Worm (Caenorhabditis elegans) whole organism, L2 larva: ENCODE data around the gene E01G4.3.

Experiments
- C34F6.9 ChIP-seq: fragments of 150-350 bp; optimal IDR thresholded peaks from 2 replicates; lab custom pipeline; 2014; ENCODE audit warnings: missing biosample characterization, missing genetic modification characterization
- F13H6.1 ChIP-seq: sonication (generic microtip); optimal IDR thresholded peaks from 2 replicates; lab custom pipeline; 2016; ENCODE audit warnings: missing genetic modification characterization, missing compliant biosample characterization
- R02D3.7 ChIP-seq: fragments of 150-350 bp; optimal IDR thresholded peaks from 2 replicates; lab custom pipeline; 2014; ENCODE audit warnings: missing biosample characterization, missing genetic modification characterization
- Y55F3AM.14 ChIP-seq: fragments of 200-800 bp; sonication (Bioruptor generic); optimal IDR thresholded peaks from 2 replicates; lab custom pipeline; 2018; ENCODE audit warnings: mild to moderate bottlenecking, missing genetic modification characterization, missing compliant biosample characterization
- ZK546.5 ChIP-seq: sonication (generic microtip); optimal IDR thresholded peaks from 2 replicates; lab custom pipeline; 2017; ENCODE audit warnings: missing biosample characterization, missing genetic modification characterization
- alr-1 ChIP-seq: fragments of 150-350 bp; optimal IDR thresholded peaks from 2 replicates; lab custom pipeline; 2014; ENCODE audit warnings: missing biosample characterization, missing genetic modification characterization
- aly-2 ChIP-seq: fragments of 150-350 bp; optimal IDR thresholded peaks from 2 replicates; lab custom pipeline; 2014; ENCODE audit warnings: missing biosample characterization, missing genetic modification characterization
- blmp-1 ChIP-seq: sonication (generic microtip); optimal IDR thresholded peaks from 2 replicates; lab custom pipeline; 2017; ENCODE audit warnings: missing genetic modification characterization, mild to moderate bottlenecking, missing compliant biosample characterization, antibody characterized with exemption, moderate library complexity; ENCODE audit not compliant: insufficient read depth
- ceh-82 ChIP-seq: fragments of 150-350 bp; optimal IDR thresholded peaks from 2 replicates; lab custom pipeline; 2014; ENCODE audit warnings: missing biosample characterization, missing genetic modification characterization
- crh-2 ChIP-seq: sonication (generic microtip); optimal IDR thresholded peaks from 2 replicates; lab custom pipeline; 2017; ENCODE audit warnings: missing biosample characterization, missing genetic modification characterization
- dmd-4 ChIP-seq: sonication (generic microtip); optimal IDR thresholded peaks from 2 replicates; lab custom pipeline; 2017; ENCODE audit warnings: missing biosample characterization, missing genetic modification characterization
- egl-27 ChIP-seq: sonication (generic microtip); optimal IDR thresholded peaks from 3 replicates; lab custom pipeline; 2017; ENCODE audit warnings: missing biosample characterization, missing genetic modification reagents, missing genetic modification characterization
- elt-1 ChIP-seq: fragments of 150-350 bp; optimal IDR thresholded peaks from 2 replicates; lab custom pipeline; 2014; ENCODE audit warnings: missing biosample characterization, missing genetic modification characterization
- elt-3 ChIP-seq: sonication (generic microtip); optimal IDR thresholded peaks from 2 replicates; lab custom pipeline; 2017; ENCODE audit warnings: missing biosample characterization, missing genetic modification characterization
- fos-1 ChIP-seq: fragments of 150-350 bp; optimal IDR thresholded peaks from 2 replicates; lab custom pipeline; 2014; ENCODE audit warnings: missing biosample characterization, missing genetic modification characterization
- gmeb-1 ChIP-seq: fragments of 150-350 bp; optimal IDR thresholded peaks from 2 replicates; lab custom pipeline; 2014; ENCODE audit warnings: missing biosample characterization, missing genetic modification characterization
- lin-11 ChIP-seq: fragments of 150-350 bp; sonication (generic microtip); optimal IDR thresholded peaks from 2 replicates; lab custom pipeline; 2014; ENCODE audit warnings: missing biosample characterization, missing genetic modification characterization, inconsistent platforms, mixed read lengths
- lin-13 ChIP-seq: fragments of 150-350 bp; optimal IDR thresholded peaks from 2 replicates; lab custom pipeline; 2014; ENCODE audit warnings: missing biosample characterization, missing genetic modification reagents, missing genetic modification characterization
- lin-39 ChIP-seq: fragments of 150-350 bp; optimal IDR thresholded peaks from 2 replicates; lab custom pipeline; 2014; ENCODE audit warnings: missing biosample characterization, missing genetic modification reagents, missing genetic modification characterization
- lsy-2 ChIP-seq, 2 experiments: fragments of 150-350 bp in 1 of 2; sonication (generic microtip) in 1 of 2; optimal IDR thresholded peaks; 2 replicates each; lab custom pipeline; 2014 to 2017; ENCODE audit warnings: missing biosample characterization in 2 of 2, missing genetic modification characterization in 2 of 2
- mab-5 ChIP-seq: fragments of 150-350 bp; optimal IDR thresholded peaks from 2 replicates; lab custom pipeline; 2014; ENCODE audit warnings: missing biosample characterization, missing genetic modification characterization
- mdl-1 ChIP-seq, 2 experiments: fragments of 150-350 bp in 1 of 2; sonication (generic microtip) in 1 of 2; optimal IDR thresholded peaks; 2 replicates each; lab custom pipeline; 2017; ENCODE audit warnings: missing biosample characterization in 2 of 2, missing genetic modification characterization in 2 of 2
- nhr-11 ChIP-seq: fragments of 150-350 bp; optimal IDR thresholded peaks from 2 replicates; lab custom pipeline; 2014; ENCODE audit warnings: missing biosample characterization, missing genetic modification characterization
- nhr-129 ChIP-seq: fragments of 150-350 bp; optimal IDR thresholded peaks from 2 replicates; lab custom pipeline; 2014; ENCODE audit warnings: missing biosample characterization, missing genetic modification characterization
- nhr-21 ChIP-seq: fragments of 150-350 bp; optimal IDR thresholded peaks from 2 replicates; lab custom pipeline; 2014; ENCODE audit warnings: missing biosample characterization, missing genetic modification characterization
- nhr-23 ChIP-seq: fragments of 150-350 bp; optimal IDR thresholded peaks from 2 replicates; lab custom pipeline; 2014; ENCODE audit warnings: missing biosample characterization, missing genetic modification reagents, missing genetic modification characterization
- nhr-237 ChIP-seq: fragments of 150-350 bp; optimal IDR thresholded peaks from 2 replicates; lab custom pipeline; 2014; ENCODE audit warnings: missing biosample characterization, missing genetic modification characterization
- nhr-25 ChIP-seq: fragments of 150-350 bp; sonication (generic microtip); optimal IDR thresholded peaks from 3 replicates; lab custom pipeline; 2014; ENCODE audit warnings: missing biosample characterization, missing genetic modification characterization
- nhr-77 ChIP-seq: fragments of 150-350 bp; optimal IDR thresholded peaks from 2 replicates; lab custom pipeline; 2014; ENCODE audit warnings: missing biosample characterization, missing genetic modification characterization
- peb-1 ChIP-seq: fragments of 150-350 bp; optimal IDR thresholded peaks from 2 replicates; lab custom pipeline; 2014; ENCODE audit warnings: missing biosample characterization, missing genetic modification characterization
- sem-4 ChIP-seq: fragments of 150-350 bp; optimal IDR thresholded peaks from 2 replicates; lab custom pipeline; 2014; ENCODE audit warnings: missing biosample characterization, missing genetic modification reagents, missing genetic modification characterization
- skn-1 ChIP-seq: sonication (generic microtip); optimal IDR thresholded peaks from 2 replicates; lab custom pipeline; 2017; ENCODE audit warnings: missing biosample characterization, missing genetic modification characterization
- sma-3 ChIP-seq: sonication (generic microtip); optimal IDR thresholded peaks from 2 replicates; lab custom pipeline; 2016; ENCODE audit warnings: missing genetic modification reagents, missing genetic modification characterization, missing compliant biosample characterization
- sma-9 ChIP-seq, 2 experiments: fragments of 150-350 bp in 1 of 2; sonication (generic microtip) in 1 of 2; optimal IDR thresholded peaks; 2 replicates each; lab custom pipeline; 2014 to 2016; ENCODE audit warnings: missing genetic modification characterization in 2 of 2, mild to moderate bottlenecking in 1 of 2, missing biosample characterization in 1 of 2, missing compliant biosample characterization in 1 of 2, missing genetic modification reagents in 1 of 2, moderate library complexity in 1 of 2
- snpc-4 ChIP-seq: fragments of 150-350 bp; optimal IDR thresholded peaks from 2 replicates; lab custom pipeline; 2014; ENCODE audit warnings: missing biosample characterization, missing genetic modification characterization
- unc-39 ChIP-seq: fragments of 150-350 bp; optimal IDR thresholded peaks from 2 replicates; lab custom pipeline; 2014; ENCODE audit warnings: missing biosample characterization, missing genetic modification characterization
- unc-55 ChIP-seq: fragments of 150-350 bp; sonication (generic microtip); optimal IDR thresholded peaks from 3 replicates; lab custom pipeline; 2014; ENCODE audit warnings: missing biosample characterization, missing genetic modification reagents, missing genetic modification characterization
- unc-62 ChIP-seq: fragments of 150-350 bp; optimal IDR thresholded peaks from 2 replicates; lab custom pipeline; 2014; ENCODE audit warnings: missing biosample characterization, missing genetic modification reagents, missing genetic modification characterization
- zag-1 ChIP-seq: fragments of 150-350 bp; optimal IDR thresholded peaks from 2 replicates; lab custom pipeline; 2014; ENCODE audit warnings: missing biosample characterization, missing genetic modification characterization
- ztf-1 ChIP-seq: fragments of 200-800 bp; sonication (Bioruptor generic); conservative IDR thresholded peaks from 2 replicates; pipeline ENCODE4 v1.3.6; 2022; ENCODE audit warnings: missing genetic modification characterization, missing compliant biosample characterization

Gene E01G4.3

ce11 chrII:13505386-13505785, 36.0 kb upstream of the E01G4.3 start:
- TF ChIP-seq unc-62 (GFP tag; lab: Kevin White, UChicago) (no peak), sem-4 (no peak), mab-5 (tag; lab: Kevin White, UChicago) (no peak), F13H6.1 (no peak), skn-1 (tag; lab: Kevin White, UChicago) (no peak), crh-2 (tag; lab: Kevin White, UChicago) (no peak), Y55F3AM.14 (GFP tag; lab: Kevin White, UChicago) (no peak), R02D3.7 (no peak), peb-1 (tag; lab: Kevin White, UChicago) (no peak), unc-39 (tag; lab: Kevin White, UChicago) (no peak)

DNA sequence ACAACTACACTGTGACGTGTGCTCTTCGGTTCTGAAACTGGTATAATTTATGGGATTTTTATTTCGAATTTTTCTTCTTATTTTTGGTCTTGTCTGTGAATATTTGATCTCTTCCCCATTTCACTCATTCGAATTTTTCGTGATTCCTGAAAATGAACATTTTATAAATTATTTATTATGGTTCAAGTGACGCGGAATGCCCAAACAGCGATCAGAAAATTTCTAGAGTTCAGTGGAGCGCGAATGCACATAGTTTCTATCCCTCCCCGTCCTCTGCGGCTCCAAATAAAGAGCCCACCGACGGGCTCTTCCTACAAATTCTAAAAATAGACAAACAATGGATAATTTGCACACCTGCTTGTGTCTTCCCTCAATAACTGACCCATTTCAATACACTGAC, 34.3 kb upstream of the E01G4.3 start, which contains the start of gene F54F11.1:
Gene F54F11.1 (plus strand): TSS at position 301 of the 400 bp plus-strand sequence.
- no peak for TF ChIP-seq R02D3.7
- TF ChIP-seq unc-55 (GFP tag; lab: Kevin White, UChicago): peak; percentile 14

DNA sequence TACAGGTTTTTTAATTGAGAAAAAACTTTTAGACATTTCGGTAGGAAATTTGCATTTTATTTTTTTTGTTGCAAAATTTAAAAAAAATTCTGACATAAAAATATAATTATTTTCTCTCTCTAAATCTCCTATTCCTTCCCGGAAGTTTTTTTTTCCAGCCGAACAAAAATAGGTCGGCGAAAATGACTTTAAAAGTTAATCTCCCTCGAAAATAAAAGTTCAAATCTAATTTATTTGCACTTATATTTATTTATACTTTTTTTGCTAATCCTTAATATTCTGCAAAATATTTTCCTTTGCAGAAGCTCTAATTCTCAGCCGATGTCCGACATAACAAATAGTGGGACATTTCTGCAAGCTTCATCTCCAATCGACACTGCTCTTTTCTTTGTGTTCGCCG, 32.2 kb upstream of the E01G4.3 start, which contains the start of gene F45H10.5:
Gene F45H10.5 (plus strand): TSS at position 301 of the 400 bp plus-strand sequence.
- TF ChIP-seq ztf-1 (GFP tag; lab: Robert Waterston, UW) (no peak), nhr-129 (tag; lab: Kevin White, UChicago) (no peak), snpc-4 (tag; lab: Kevin White, UChicago) (no peak), fos-1 (tag; lab: Kevin White, UChicago) (no peak), gmeb-1 (tag; lab: Kevin White, UChicago) (no peak), unc-62 (GFP tag; lab: Kevin White, UChicago) (no peak), dmd-4 (tag; lab: Kevin White, UChicago) (no peak), ZK546.5 (tag; lab: Kevin White, UChicago) (no peak), nhr-11 (tag; lab: Kevin White, UChicago) (no peak), egl-27 (tag; lab: Kevin White, UChicago) (no peak)

ce11 chrII:13500582-13500981, 31.2 kb upstream of the E01G4.3 start:
- TF ChIP-seq gmeb-1 (tag; lab: Kevin White, UChicago) (no peak), sma-9 (GFP tag; optimal IDR thresholded peaks at IDR 0.05; lab: Kevin White, UChicago) (peak; percentile 17), sma-9 (tag; optimal IDR thresholded peaks at IDR 0.05; lab: Kevin White, UChicago) (no peak), nhr-129 (tag; lab: Kevin White, UChicago) (peak; percentile 10)

DNA sequence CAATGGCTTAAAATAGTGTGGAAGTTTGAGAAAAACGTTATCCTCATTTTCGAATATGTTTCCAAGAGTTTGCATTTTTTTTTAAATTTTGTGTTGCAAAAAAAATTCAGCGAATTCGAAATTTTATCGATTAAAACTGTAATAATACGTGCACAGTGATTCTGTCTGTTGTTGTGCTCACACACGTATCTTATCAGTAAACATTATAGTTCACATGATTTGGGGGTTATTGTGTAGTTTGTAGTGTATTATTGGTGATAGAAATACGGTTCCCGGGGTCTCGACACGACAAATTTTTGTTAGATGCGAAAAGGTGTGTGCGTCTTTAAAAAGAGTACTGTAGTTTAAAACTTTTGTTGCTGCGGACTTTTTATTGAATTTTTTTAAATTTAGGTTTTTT, 26.3 kb upstream of the E01G4.3 start, which contains the start of gene drr-1:
Gene drr-1 (minus strand): TSS at position 183 of the 400 bp plus-strand sequence.
- no peak for TF ChIP-seq sem-4
- no peak for TF ChIP-seq mab-5 (tag; lab: Kevin White, UChicago)
- no peak for TF ChIP-seq C34F6.9 (tag; lab: Kevin White, UChicago)
- TF ChIP-seq peb-1 (tag; lab: Kevin White, UChicago): no peak
- peak; percentile 28 for TF ChIP-seq fos-1 (tag; lab: Kevin White, UChicago)
- TF ChIP-seq nhr-23 (tag; lab: Kevin White, UChicago): no peak
- TF ChIP-seq alr-1 (tag; lab: Kevin White, UChicago): no peak
- no peak for TF ChIP-seq ceh-82 (tag; lab: Kevin White, UChicago)
- TF ChIP-seq crh-2 (tag; lab: Kevin White, UChicago): peak; percentile 28
- TF ChIP-seq zag-1 (tag; lab: Kevin White, UChicago): no peak
- TF ChIP-seq gmeb-1 (tag; lab: Kevin White, UChicago): no peak
- no peak for TF ChIP-seq sma-3 (GFP tag; lab: Kevin White, UChicago)

ce11 chrII:13494762-13495161, 25.4 kb upstream of the E01G4.3 start:
- TF ChIP-seq lin-11 (tag; lab: Kevin White, UChicago) (no peak), fos-1 (tag; lab: Kevin White, UChicago) (no peak), sem-4 (no peak), nhr-25 (tag; lab: Kevin White, UChicago) (no peak), nhr-77 (tag; lab: Kevin White, UChicago) (no peak), alr-1 (tag; lab: Kevin White, UChicago) (no peak), nhr-21 (tag; lab: Kevin White, UChicago) (no peak), aly-2 (tag; lab: Kevin White, UChicago) (no peak), elt-1 (tag; lab: Kevin White, UChicago) (no peak), snpc-4 (tag; lab: Kevin White, UChicago) (no peak), elt-3 (tag; lab: Kevin White, UChicago) (no peak), nhr-11 (tag; lab: Kevin White, UChicago) (no peak), blmp-1 (tag; lab: Kevin White, UChicago) (no peak), sma-9 (GFP tag; optimal IDR thresholded peaks at IDR 0.05; lab: Kevin White, UChicago) (no peak), sma-9 (tag; optimal IDR thresholded peaks at IDR 0.05; lab: Kevin White, UChicago) (no peak), nhr-237 (tag; lab: Kevin White, UChicago) (no peak), crh-2 (tag; lab: Kevin White, UChicago) (peak; percentile 62), lsy-2 (tag; optimal IDR thresholded peaks at IDR 0.05; lab: Kevin White, UChicago) (peak; percentile 29 to 72), lin-13 (GFP tag; lab: Kevin White, UChicago) (peak; percentile 43), mdl-1 (tag; optimal IDR thresholded peaks at IDR 0.05; lab: Kevin White, UChicago) (no peak), unc-39 (tag; lab: Kevin White, UChicago) (no peak), F13H6.1 (peak; percentile 16), sma-3 (GFP tag; lab: Kevin White, UChicago) (peak; percentile 5), lin-39 (tag; lab: Kevin White, UChicago) (no peak), ZK546.5 (tag; lab: Kevin White, UChicago) (no peak)
